Worm (Caenorhabditis elegans) whole organism, L2 larva: Measurements from ENCODE around the gene F39G3.2.

Experiments used
- aly-2 ChIP-seq: fragments of 150-350 bp; optimal IDR thresholded peaks from 2 replicates; lab custom pipeline; 2014; ENCODE audit warnings: missing biosample characterization, missing genetic modification characterization
- egl-27 ChIP-seq: sonication (generic microtip); optimal IDR thresholded peaks from 3 replicates; lab custom pipeline; 2017; ENCODE audit warnings: missing biosample characterization, missing genetic modification reagents, missing genetic modification characterization
- elt-1 ChIP-seq: fragments of 150-350 bp; optimal IDR thresholded peaks from 2 replicates; lab custom pipeline; 2014; ENCODE audit warnings: missing biosample characterization, missing genetic modification characterization
- lin-39 ChIP-seq: fragments of 150-350 bp; optimal IDR thresholded peaks from 2 replicates; lab custom pipeline; 2014; ENCODE audit warnings: missing biosample characterization, missing genetic modification reagents, missing genetic modification characterization
- nhr-237 ChIP-seq: fragments of 150-350 bp; optimal IDR thresholded peaks from 2 replicates; lab custom pipeline; 2014; ENCODE audit warnings: missing biosample characterization, missing genetic modification characterization
- snpc-4 ChIP-seq: fragments of 150-350 bp; optimal IDR thresholded peaks from 2 replicates; lab custom pipeline; 2014; ENCODE audit warnings: missing biosample characterization, missing genetic modification characterization
- unc-39 ChIP-seq: fragments of 150-350 bp; optimal IDR thresholded peaks from 2 replicates; lab custom pipeline; 2014; ENCODE audit warnings: missing biosample characterization, missing genetic modification characterization

DNA sequence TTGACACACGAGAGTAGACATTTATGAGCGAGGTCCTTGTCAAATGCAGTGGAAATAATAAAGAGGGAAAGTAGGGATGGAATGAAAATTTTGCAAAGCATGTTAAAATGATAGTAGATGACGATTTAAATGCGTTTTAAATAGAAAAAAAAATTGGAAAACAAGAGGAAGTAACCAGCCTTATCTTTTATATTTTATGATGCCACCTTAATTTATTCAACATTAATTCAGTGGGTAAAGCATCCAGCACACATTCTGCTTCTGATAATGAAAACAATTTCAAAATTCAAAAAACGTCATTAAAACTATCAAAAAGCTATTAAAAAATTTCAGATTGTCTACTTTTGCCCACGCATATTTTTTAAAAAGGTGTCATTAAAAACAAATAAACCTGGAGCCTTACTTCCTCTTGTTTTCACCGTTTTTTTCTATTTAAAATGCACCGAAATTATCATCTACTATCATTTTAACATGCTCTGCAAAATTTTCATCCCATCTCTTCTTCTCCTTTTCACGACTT lies 47.8 kb downstream of the F39G3.2 start, which contains the start of the genes Y60C6A.2 and Y60C6A.3:
- TF ChIP-seq unc-39 (tag; lab: Kevin White, UChicago) (no peak), egl-27 (tag; lab: Kevin White, UChicago) (no peak), lin-39 (tag; lab: Kevin White, UChicago) (no peak), snpc-4 (tag; lab: Kevin White, UChicago) (no peak), elt-1 (tag; lab: Kevin White, UChicago) (no peak), aly-2 (no peak), nhr-237 (tag; lab: Kevin White, UChicago) (no peak)
